Worm (Caenorhabditis elegans): Measurements from ENCODE around the gene srxa-2.

srxa-2 gene

DNA sequence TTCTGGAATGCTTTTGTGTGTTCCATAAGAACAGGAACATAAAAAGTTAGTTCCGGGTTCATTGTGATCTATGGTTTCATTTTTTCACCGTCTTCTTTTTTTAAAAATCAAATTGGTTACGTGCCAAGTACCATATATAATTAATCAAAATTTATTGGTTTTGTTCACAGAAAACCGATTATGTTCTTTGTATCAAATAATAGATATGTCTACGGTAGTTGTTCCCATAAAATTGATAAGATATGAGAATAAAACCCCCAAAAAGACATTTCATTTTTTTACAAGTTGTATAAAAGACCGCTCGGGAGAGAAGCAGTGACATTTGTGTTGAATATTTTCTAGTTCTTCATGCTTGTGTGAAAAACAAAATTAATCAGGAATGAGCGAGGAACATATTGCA, 42.1 kb upstream of the srxa-2 start, which contains the start of gene C10C5.5:
Gene C10C5.5, plus strand, starts transcription at position 301 of the 400 bp plus-strand sequence.
- TF ChIP-seq snpc-4 (tag; optimal IDR thresholded peaks at IDR 0.05): no peak
- TF ChIP-seq F13H6.1 (tag; optimal IDR thresholded peaks at IDR 0.05): no peak
- TF ChIP-seq sma-3 (GFP tag; optimal IDR thresholded peaks at IDR 0.05): no peak
- no peak for TF ChIP-seq nhr-129 (tag; optimal IDR thresholded peaks at IDR 0.05)
- TF ChIP-seq nhr-10 (tag; optimal IDR thresholded peaks at IDR 0.05): no peak

DNA sequence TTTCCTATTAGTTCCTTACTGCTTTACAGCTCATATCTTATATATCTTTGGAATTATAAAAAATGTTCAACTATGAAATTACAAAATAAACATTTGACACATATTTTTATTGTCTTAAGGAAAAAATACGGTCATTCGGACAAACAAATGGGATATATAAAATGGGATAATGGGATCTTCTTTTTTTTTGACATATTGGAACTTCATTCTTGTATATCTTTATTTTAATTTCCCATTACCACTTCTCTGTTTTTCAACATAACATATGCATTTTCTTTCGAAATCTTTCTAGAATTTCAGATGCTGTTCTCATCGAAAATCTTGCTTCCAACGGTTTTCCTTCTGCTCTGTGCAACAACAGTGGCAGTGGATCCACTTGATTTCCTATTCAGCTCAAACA, 38.4 kb upstream of the srxa-2 start, which contains the start of gene C10C5.7:
Gene C10C5.7, plus strand, starts transcription at position 301 of the 400 bp plus-strand sequence.
- no peak for TF ChIP-seq gmeb-1 (tag; optimal IDR thresholded peaks at IDR 0.05)
- TF ChIP-seq nhr-11 (tag; optimal IDR thresholded peaks at IDR 0.05): no peak
- TF ChIP-seq nhr-12 (tag; optimal IDR thresholded peaks at IDR 0.05): no peak
- TF ChIP-seq ztf-4 (tag; optimal IDR thresholded peaks at IDR 0.05): no peak
- no peak for TF ChIP-seq blmp-1 (tag; optimal IDR thresholded peaks at IDR 0.05; ENCODE audit: insufficient read depth)
- no peak for TF ChIP-seq sem-4 (tag; optimal IDR thresholded peaks at IDR 0.05)
- no peak for TF ChIP-seq crh-2 (tag; optimal IDR thresholded peaks at IDR 0.05)
- TF ChIP-seq nhr-237 (tag; optimal IDR thresholded peaks at IDR 0.05): no peak
- TF ChIP-seq Y55F3AM.14 (GFP tag; optimal IDR thresholded peaks at IDR 0.05): no peak
- TF ChIP-seq nhr-129 (tag; optimal IDR thresholded peaks at IDR 0.05): no peak
- TF ChIP-seq lin-11 (tag; optimal IDR thresholded peaks at IDR 0.05): no peak
- no peak for TF ChIP-seq C34F6.9 (tag; optimal IDR thresholded peaks at IDR 0.05)
- TF ChIP-seq lin-13 (GFP tag; optimal IDR thresholded peaks at IDR 0.05): no peak
- no peak for TF ChIP-seq F13H6.1 (tag; optimal IDR thresholded peaks at IDR 0.05)
- TF ChIP-seq elt-3 (tag; optimal IDR thresholded peaks at IDR 0.05): no peak
- TF ChIP-seq mbf-1 (tag; optimal IDR thresholded peaks at IDR 0.05): no peak

DNA sequence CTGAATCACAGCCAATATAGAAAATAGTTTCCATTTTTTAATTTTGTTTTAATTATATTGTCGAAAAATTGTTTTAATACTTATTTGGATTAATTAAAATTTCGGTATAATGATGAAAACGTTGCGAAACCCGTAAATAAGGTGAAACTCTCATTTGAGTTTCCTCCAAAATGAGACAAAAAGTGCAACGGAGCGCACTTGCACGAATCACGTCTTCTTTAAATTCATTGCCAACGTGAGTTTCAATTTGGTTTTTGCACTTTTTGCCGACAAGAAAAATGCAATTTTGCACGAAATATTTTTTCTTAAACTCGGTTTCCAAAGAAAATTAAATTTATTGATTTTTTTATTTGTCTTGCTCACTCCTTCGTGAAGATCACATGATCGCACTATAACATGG, 37.2 kb upstream of the srxa-2 start, which contains the start of gene daf-15:
Gene daf-15, plus strand, starts transcription at position 171 of the 400 bp plus-strand sequence.
- TF ChIP-seq dmd-4 (tag; optimal IDR thresholded peaks at IDR 0.05) (no peak), lsy-2 (tag; optimal IDR thresholded peaks at IDR 0.05) (peak; percentile 37 to 76), nhr-237 (tag; optimal IDR thresholded peaks at IDR 0.05) (no peak), mab-5 (tag; optimal IDR thresholded peaks at IDR 0.05) (no peak), unc-62 (GFP tag; optimal IDR thresholded peaks at IDR 0.05) (no peak), skn-1 (tag; optimal IDR thresholded peaks at IDR 0.05) (no peak), gmeb-1 (tag; optimal IDR thresholded peaks at IDR 0.05) (peak; percentile 96), nhr-25 (tag; optimal IDR thresholded peaks at IDR 0.05) (peak; percentile 11), nhr-12 (tag; optimal IDR thresholded peaks at IDR 0.05) (no peak), alr-1 (tag; optimal IDR thresholded peaks at IDR 0.05) (no peak), sma-9 (GFP tag; optimal IDR thresholded peaks at IDR 0.05) (peak; percentile 36), sma-9 (tag; optimal IDR thresholded peaks at IDR 0.05) (no peak), blmp-1 (tag; optimal IDR thresholded peaks at IDR 0.05; ENCODE audit: insufficient read depth) (no peak), nhr-129 (tag; optimal IDR thresholded peaks at IDR 0.05) (no peak), ztf-1 (GFP tag; conservative IDR thresholded peaks at IDR 0.05) (no peak), ztf-4 (tag; optimal IDR thresholded peaks at IDR 0.05) (no peak), F13H6.1 (tag; optimal IDR thresholded peaks at IDR 0.05) (peak; percentile 26), Y55F3AM.14 (GFP tag; optimal IDR thresholded peaks at IDR 0.05) (no peak), sem-4 (tag; optimal IDR thresholded peaks at IDR 0.05) (no peak), peb-1 (tag; optimal IDR thresholded peaks at IDR 0.05) (no peak), nhr-21 (tag; optimal IDR thresholded peaks at IDR 0.05) (no peak), ztf-11 (tag; optimal IDR thresholded peaks at IDR 0.05) (no peak), elt-3 (tag; optimal IDR thresholded peaks at IDR 0.05) (no peak), unc-55 (GFP tag; optimal IDR thresholded peaks at IDR 0.05) (peak; percentile 93), lin-39 (tag; optimal IDR thresholded peaks at IDR 0.05) (no peak), snpc-4 (tag; optimal IDR thresholded peaks at IDR 0.05) (peak; percentile 47), sma-3 (GFP tag; optimal IDR thresholded peaks at IDR 0.05) (peak; percentile 56), C34F6.9 (tag; optimal IDR thresholded peaks at IDR 0.05) (peak; percentile 64), crh-2 (tag; optimal IDR thresholded peaks at IDR 0.05) (peak; percentile 64), aly-2 (tag; optimal IDR thresholded peaks at IDR 0.05) (no peak), lin-11 (tag; optimal IDR thresholded peaks at IDR 0.05) (no peak), mdl-1 (tag; optimal IDR thresholded peaks at IDR 0.05) (no peak), egl-27 (tag; optimal IDR thresholded peaks at IDR 0.05) (no peak), fos-1 (tag; optimal IDR thresholded peaks at IDR 0.05) (peak; percentile 31)
